Fruit fly (Drosophila melanogaster) whole organism, pupa: ENCODE data around the gene Appl.

Source experiments
- CG10348 ChIP-seq: fragments of 200-800 bp; sonication (Bioruptor generic); IDR thresholded peaks from 2 replicates; pipeline ENCODE4 v1.3.6; 2022; ENCODE audit warnings: missing biosample characterization, missing genetic modification characterization
- CG12605 ChIP-seq: fragments of 200-800 bp; sonication (Bioruptor generic); IDR thresholded peaks from 2 replicates; pipeline ENCODE4 v1.3.6; 2022; ENCODE audit warnings: missing biosample characterization, missing genetic modification characterization
- CG13204 ChIP-seq: fragments of 200-800 bp; sonication (Bioruptor generic); optimal IDR thresholded peaks from 2 replicates; lab custom pipeline; 2018; ENCODE audit warnings: missing biosample characterization, mild to moderate bottlenecking, missing genetic modification characterization, moderate library complexity
- CG14655 ChIP-seq: fragments of 200-800 bp; sonication (Bioruptor generic); optimal IDR thresholded peaks from 3 replicates; lab custom pipeline; 2017; ENCODE audit warnings: mild to moderate bottlenecking, missing biosample characterization, missing genetic modification reagents, missing genetic modification characterization
- CG15710 ChIP-seq: fragments of 200-800 bp; sonication (Bioruptor generic); optimal IDR thresholded peaks from 2 replicates; lab custom pipeline; 2018; ENCODE audit warnings: missing biosample characterization, mild to moderate bottlenecking, missing genetic modification characterization, moderate library complexity
- CG17806 ChIP-seq: fragments of 200-800 bp; sonication (Bioruptor generic); optimal IDR thresholded peaks from 2 replicates; lab custom pipeline; 2018; ENCODE audit warnings: missing biosample characterization, mild to moderate bottlenecking, missing genetic modification characterization, moderate library complexity
- CG32121 ChIP-seq: fragments of 200-800 bp; sonication (Bioruptor generic); IDR thresholded peaks from 2 replicates; pipeline ENCODE4 v1.3.6; 2022; ENCODE audit warnings: missing biosample characterization, missing genetic modification characterization
- CG34367 ChIP-seq: fragments of 200-800 bp; sonication (Bioruptor generic); optimal IDR thresholded peaks from 2 replicates; lab custom pipeline; 2018; ENCODE audit warnings: missing biosample characterization, mild to moderate bottlenecking, missing genetic modification characterization
- CG4496 ChIP-seq: fragments of 200-800 bp; sonication (Bioruptor generic); IDR thresholded peaks from 3 replicates; pipeline ENCODE4 v1.3.6; 2022; ENCODE audit warnings: missing biosample characterization, missing genetic modification characterization
- CG8159 ChIP-seq: fragments of 200-800 bp; sonication (Bioruptor generic); optimal IDR thresholded peaks from 3 replicates; lab custom pipeline; 2018; ENCODE audit warnings: missing biosample characterization, mild to moderate bottlenecking, missing genetic modification characterization, moderate library complexity
- CG8301 ChIP-seq: fragments of 200-800 bp; sonication (Bioruptor generic); optimal IDR thresholded peaks from 2 replicates; lab custom pipeline; 2018; ENCODE audit warnings: missing biosample characterization, mild to moderate bottlenecking, missing genetic modification characterization
- CG9948 ChIP-seq: fragments of 200-800 bp; sonication (Bioruptor generic); optimal IDR thresholded peaks from 2 replicates; lab custom pipeline; 2018; ENCODE audit warnings: missing biosample characterization, mild to moderate bottlenecking, missing genetic modification characterization, moderate library complexity
- D1 ChIP-seq: fragments of 200-800 bp; sonication (Bioruptor generic); optimal IDR thresholded peaks from 2 replicates; lab custom pipeline; 2018; ENCODE audit warnings: missing biosample characterization, mild to moderate bottlenecking, missing genetic modification characterization, moderate library complexity
- EcR ChIP-seq: fragments of 200-800 bp; sonication (Bioruptor generic); optimal IDR thresholded peaks from 3 replicates; lab custom pipeline; 2019; ENCODE audit warnings: missing biosample characterization, missing genetic modification characterization, mild to moderate bottlenecking, moderate library complexity, missing genetic modification reagents
- Ets98B ChIP-seq: fragments of 200-800 bp; sonication (Bioruptor generic); IDR thresholded peaks from 2 replicates; pipeline ENCODE4 v1.3.6; 2022; ENCODE audit warnings: missing biosample characterization, missing genetic modification characterization
- Pif1A ChIP-seq: fragments of 200-800 bp; sonication (Bioruptor generic); optimal IDR thresholded peaks from 3 replicates; lab custom pipeline; 2016; ENCODE audit warnings: missing biosample characterization, missing genetic modification characterization
- Pif1B ChIP-seq: fragments of 200-800 bp; sonication (Bioruptor generic); optimal IDR thresholded peaks from 3 replicates; lab custom pipeline; 2016; ENCODE audit warnings: missing biosample characterization, missing genetic modification characterization
- Snoo ChIP-seq: fragments of 200-800 bp; sonication (Bioruptor generic); optimal IDR thresholded peaks from 3 replicates; lab custom pipeline; 2017; ENCODE audit warnings: missing biosample characterization, mild to moderate bottlenecking, missing genetic modification characterization, inconsistent platforms
- fd96Ca ChIP-seq: fragments of 200-800 bp; sonication (Bioruptor generic); IDR thresholded peaks from 3 replicates; pipeline ENCODE4 v1.3.6; 2022; ENCODE audit warnings: missing biosample characterization, missing genetic modification characterization
- gl ChIP-seq: fragments of 200-800 bp; sonication (Bioruptor generic); optimal IDR thresholded peaks from 2 replicates; lab custom pipeline; 2018; ENCODE audit warnings: missing biosample characterization, mild to moderate bottlenecking, missing genetic modification characterization
- rn ChIP-seq: fragments of 200-800 bp; sonication (Bioruptor generic); IDR thresholded peaks from 2 replicates; pipeline ENCODE4 v1.3.6; 2022; ENCODE audit warnings: missing biosample characterization, missing genetic modification characterization

The Appl gene

dm6 chrX:494191-494554, 36.1 kb upstream of the Appl start:
- TF ChIP-seq CG15710 (tag; lab: Kevin White, UChicago) (no peak), CG34367 (tag; lab: Kevin White, UChicago) (no peak), CG13204 (GFP tag; lab: Kevin White, UChicago) (no peak), rn (GFP tag; lab: Robert Waterston, UW) (no peak), fd96Ca (GFP tag; lab: Robert Waterston, UW) (no peak), CG8301 (tag; lab: Kevin White, UChicago) (no peak), gl (tag; lab: Kevin White, UChicago) (no peak), EcR (GFP tag; lab: Kevin White, UChicago) (no peak)
- TF ChIP-seq, all 21 proteins: peak for 0

dm6 chrX:494607-495006, 35.7 kb upstream of the Appl start, which contains the start of gene CG17778:
Gene CG17778 (plus strand): TSS chrX:494614.
- TF ChIP-seq CG17806 (tag; lab: Kevin White, UChicago): peak; percentile 2
- TF ChIP-seq fd96Ca (GFP tag; lab: Robert Waterston, UW): 0 out of 3 replicates have a peak, but pooled peaks have one; percentile 28
- no peak for TF ChIP-seq CG15710 (tag; lab: Kevin White, UChicago)
- TF ChIP-seq Ets98B: peak; percentile 14; the same call in 1 of the 2 replicates

dm6 chrX:496326-496725, 34.0 kb upstream of the Appl start, which contains the start of gene svr:
Gene svr (plus strand): TSS chrX:496446.
- peak; percentile 40 for TF ChIP-seq EcR (GFP tag; lab: Kevin White, UChicago)
- no peak for TF ChIP-seq CG34367 (tag; lab: Kevin White, UChicago)
- no peak for TF ChIP-seq rn (GFP tag; lab: Robert Waterston, UW)

- TF ChIP-seq CG14655 (GFP tag; lab: Kevin White, UChicago) (no peak), CG8301 (tag; lab: Kevin White, UChicago) (no peak), CG17806 (tag; lab: Kevin White, UChicago) (no peak), CG15710 (tag; lab: Kevin White, UChicago) (no peak), CG32121 (GFP tag; lab: Robert Waterston, UW) (no peak), CG10348 (GFP tag; lab: Robert Waterston, UW) (no peak), CG8159 (tag; lab: Kevin White, UChicago) (no peak), CG34367 (tag; lab: Kevin White, UChicago) (no peak), Ets98B (no peak), rn (GFP tag; lab: Robert Waterston, UW) (no peak)
Observed at dm6 chrX:497425-497824, 32.9 kb upstream of the Appl start.

dm6 chrX:498434-498833, 31.9 kb upstream of the Appl start:
- TF ChIP-seq rn (GFP tag; lab: Robert Waterston, UW) (no peak), CG34367 (tag; lab: Kevin White, UChicago) (no peak), CG4496 (GFP tag; lab: Robert Waterston, UW) (0 out of 3 replicates have a peak, but pooled peaks have one; percentile 21), fd96Ca (GFP tag; lab: Robert Waterston, UW) (0 out of 3 replicates have a peak, but pooled peaks have one; percentile 18)

dm6 chrX:498924-499588, 31.2 kb upstream of the Appl start:
- TF ChIP-seq CG8159 (tag; lab: Kevin White, UChicago) (no peak), EcR (GFP tag; lab: Kevin White, UChicago) (peak; percentile 74)

dm6 chrX:499589-500041, 30.7 kb upstream of the Appl start:
- peak; percentile 76 for TF ChIP-seq CG8159 (tag; lab: Kevin White, UChicago)
- TF ChIP-seq rn (GFP tag; lab: Robert Waterston, UW): peak; percentile 29; the same call in 1 of the 2 replicates
- TF ChIP-seq gl (tag; lab: Kevin White, UChicago): peak; percentile 26
- peak; percentile 56 for TF ChIP-seq Ets98B
- TF ChIP-seq CG8301 (tag; lab: Kevin White, UChicago): peak; percentile 77
- TF ChIP-seq CG17806 (tag; lab: Kevin White, UChicago): peak; percentile 63
- TF ChIP-seq CG34367 (tag; lab: Kevin White, UChicago): peak; percentile 67
- no peak for TF ChIP-seq EcR (GFP tag; lab: Kevin White, UChicago)
- peak; percentile 67 for TF ChIP-seq CG15710 (tag; lab: Kevin White, UChicago)
- TF ChIP-seq Pif1A (GFP tag; lab: Kevin White, UChicago): no peak
- TF ChIP-seq CG4496 (GFP tag; lab: Robert Waterston, UW): peak; percentile 66
- TF ChIP-seq CG32121 (GFP tag; lab: Robert Waterston, UW): peak; percentile 81
- peak; percentile 37; the same call in 1 of the 2 replicates for TF ChIP-seq CG10348 (GFP tag; lab: Robert Waterston, UW)
- TF ChIP-seq Pif1B (GFP tag; lab: Kevin White, UChicago): peak; percentile 61
- peak; percentile 70 for TF ChIP-seq CG9948 (tag; lab: Kevin White, UChicago)
- peak; percentile 61 for TF ChIP-seq Snoo (tag; lab: Kevin White, UChicago)
- peak; percentile 84 for TF ChIP-seq fd96Ca (GFP tag; lab: Robert Waterston, UW)
- no peak for TF ChIP-seq CG14655 (GFP tag; lab: Kevin White, UChicago)
- no peak for TF ChIP-seq D1
- TF ChIP-seq CG12605: peak; percentile 34; the same call in 1 of the 2 replicates
- peak; percentile 69 for TF ChIP-seq CG13204 (GFP tag; lab: Kevin White, UChicago)
